Fruit fly (Drosophila melanogaster) whole organism, embryonic: ENCODE data around the gene CG13654.

Source experiments
- BtbVII ChIP-seq: fragments of 200-800 bp; sonication (Bioruptor generic); optimal IDR thresholded peaks from 3 replicates; lab custom pipeline; 2017; ENCODE audit warnings: missing biosample characterization, mild to moderate bottlenecking, missing genetic modification characterization
- CG10209 ChIP-seq: fragments of 200-800 bp; sonication (Bioruptor generic); optimal IDR thresholded peaks from 3 replicates; lab custom pipeline; 2017; ENCODE audit warnings: missing biosample characterization, mild to moderate bottlenecking, missing genetic modification characterization, missing genetic modification reagents
- CG10431 ChIP-seq: fragments of 200-800 bp; sonication (Bioruptor generic); optimal IDR thresholded peaks from 3 replicates; lab custom pipeline; 2018; ENCODE audit warnings: missing biosample characterization, mild to moderate bottlenecking, missing genetic modification characterization
- CG11085 ChIP-seq: fragments of 200-800 bp; sonication (Bioruptor generic); IDR thresholded peaks from 2 replicates; pipeline ENCODE4 v1.3.6; 2022; ENCODE audit warnings: missing biosample characterization, missing genetic modification characterization
- CG12299 ChIP-seq: fragments of 200-800 bp; sonication (Bioruptor generic); optimal IDR thresholded peaks from 2 replicates; lab custom pipeline; 2018; ENCODE audit warnings: missing biosample characterization, mild to moderate bottlenecking, missing genetic modification characterization
- CG17385 ChIP-seq: fragments of 200-800 bp; sonication (Bioruptor generic); optimal IDR thresholded peaks from 3 replicates; lab custom pipeline; 2018; ENCODE audit warnings: missing biosample characterization, mild to moderate bottlenecking, missing genetic modification characterization
- CG18619 ChIP-seq: fragments of 200-800 bp; sonication (Bioruptor generic); optimal IDR thresholded peaks from 3 replicates; lab custom pipeline; 2017; ENCODE audit warnings: missing biosample characterization, mild to moderate bottlenecking, missing genetic modification characterization
- CG2199 ChIP-seq: fragments of 200-800 bp; sonication (Bioruptor generic); IDR thresholded peaks from 3 replicates; pipeline ENCODE4 v1.3.6; 2022; ENCODE audit warnings: missing biosample characterization, missing genetic modification characterization
- CG2875 ChIP-seq: fragments of 200-800 bp; sonication (Bioruptor generic); optimal IDR thresholded peaks from 2 replicates; lab custom pipeline; 2017; ENCODE audit warnings: missing biosample characterization, mild to moderate bottlenecking, missing genetic modification characterization, missing genetic modification reagents
- CG3065 ChIP-seq: fragments of 200-800 bp; sonication (Bioruptor generic); optimal IDR thresholded peaks from 2 replicates; lab custom pipeline; 2016; ENCODE audit warnings: missing biosample characterization, missing genetic modification characterization
- CG34422 ChIP-seq: fragments of 200-800 bp; sonication (Bioruptor generic); IDR thresholded peaks from 3 replicates; pipeline ENCODE4 v1.3.6; 2022; ENCODE audit warnings: missing biosample characterization, missing genetic modification characterization
- CG3726 ChIP-seq: fragments of 200-800 bp; sonication (Bioruptor generic); IDR thresholded peaks from 3 replicates; pipeline ENCODE4, ENCODE4 v1.3.6; 2022; ENCODE audit warnings: missing biosample characterization, missing genetic modification characterization
- CG4328 ChIP-seq: fragments of 200-800 bp; sonication (Bioruptor generic); optimal IDR thresholded peaks from 3 replicates; lab custom pipeline; 2017; ENCODE audit warnings: missing biosample characterization, missing genetic modification reagents, missing genetic modification characterization
- CG5245 ChIP-seq: fragments of 200-800 bp; sonication (Bioruptor generic); optimal IDR thresholded peaks from 3 replicates; lab custom pipeline; 2016; ENCODE audit warnings: missing biosample characterization, missing genetic modification characterization
- CG6765 ChIP-seq: fragments of 200-800 bp; sonication (Bioruptor generic); optimal IDR thresholded peaks from 3 replicates; lab custom pipeline; 2017; ENCODE audit warnings: missing biosample characterization, mild to moderate bottlenecking, missing genetic modification characterization
- CG6791 ChIP-seq: fragments of 200-800 bp; sonication (Bioruptor generic); IDR thresholded peaks from 3 replicates; pipeline ENCODE4 v1.3.6; 2022; ENCODE audit warnings: missing biosample characterization, missing genetic modification characterization; ENCODE audit not compliant: partially characterized antibody
- CG6813 ChIP-seq: fragments of 200-800 bp; sonication (Bioruptor generic); optimal IDR thresholded peaks from 2 replicates; lab custom pipeline; 2017; ENCODE audit warnings: missing biosample characterization, missing genetic modification characterization, mild to moderate bottlenecking, moderate library complexity, missing genetic modification reagents
- CG7556 ChIP-seq: fragments of 200-800 bp; sonication (Bioruptor generic); optimal IDR thresholded peaks from 2 replicates; lab custom pipeline; 2017; ENCODE audit warnings: missing biosample characterization, mild to moderate bottlenecking, missing genetic modification characterization
- CG7839 ChIP-seq: fragments of 200-800 bp; sonication (Bioruptor generic); optimal IDR thresholded peaks from 3 replicates; lab custom pipeline; 2018; ENCODE audit warnings: missing biosample characterization, mild to moderate bottlenecking, missing genetic modification characterization, moderate library complexity
- CG9817 ChIP-seq: fragments of 200-800 bp; sonication (Bioruptor generic); optimal IDR thresholded peaks from 2 replicates; lab custom pipeline; 2018; ENCODE audit warnings: missing biosample characterization, mild to moderate bottlenecking, missing genetic modification characterization, moderate library complexity
- Dfd ChIP-seq, 2 experiments: fragments of >200 bp; optimal IDR thresholded peaks; 2 replicates each; lab custom pipeline; 2017; ENCODE audit warnings: missing biosample characterization in 2 of 2, missing genetic modification characterization in 2 of 2
- Dip3 ChIP-seq: fragments of 200-800 bp; sonication (Bioruptor generic); optimal IDR thresholded peaks from 3 replicates; lab custom pipeline; 2016; ENCODE audit warnings: missing biosample characterization, missing genetic modification characterization
- HLH3B ChIP-seq: fragments of 200-800 bp; sonication (Bioruptor generic); IDR thresholded peaks from 2 replicates; pipeline ENCODE4 v1.3.6; 2022; ENCODE audit warnings: missing biosample characterization, missing genetic modification characterization
- Hmx ChIP-seq: fragments of 200-800 bp; sonication (Bioruptor generic); optimal IDR thresholded peaks from 2 replicates; lab custom pipeline; 2016; ENCODE audit warnings: missing biosample characterization, missing genetic modification characterization
- Lpt ChIP-seq: fragments of >200 bp; optimal IDR thresholded peaks from 2 replicates; lab custom pipeline; 2018; ENCODE audit warnings: missing biosample characterization, missing genetic modification characterization
- MESR4 ChIP-seq: fragments of 200-800 bp; sonication (Bioruptor generic); optimal IDR thresholded peaks from 2 replicates; lab custom pipeline; 2018; ENCODE audit warnings: missing biosample characterization, mild to moderate bottlenecking, missing genetic modification characterization, moderate library complexity
- NFAT ChIP-seq: fragments of 200-800 bp; sonication (Bioruptor generic); IDR thresholded peaks from 2 replicates; pipeline ENCODE4 v1.3.6; 2022; ENCODE audit warnings: missing biosample characterization, missing genetic modification characterization
- Neu2 ChIP-seq: fragments of 200-800 bp; sonication (Bioruptor generic); optimal IDR thresholded peaks from 3 replicates; lab custom pipeline; 2016; ENCODE audit warnings: missing biosample characterization, missing genetic modification characterization, borderline replicate concordance
- Oaz ChIP-seq: fragments of 200-800 bp; sonication (Bioruptor generic); IDR thresholded peaks from 2 replicates; pipeline ENCODE4 v1.3.6; 2022; ENCODE audit warnings: missing biosample characterization, missing genetic modification characterization
- Oli ChIP-seq: fragments of 200-800 bp; sonication (Bioruptor generic); optimal IDR thresholded peaks from 2 replicates; lab custom pipeline; 2018; ENCODE audit warnings: missing biosample characterization, mild to moderate bottlenecking, missing genetic modification characterization, moderate library complexity
- TFAM ChIP-seq: fragments of 200-800 bp; sonication (Bioruptor generic); optimal IDR thresholded peaks from 2 replicates; lab custom pipeline; 2017; ENCODE audit warnings: missing biosample characterization, missing genetic modification characterization, inconsistent platforms
- Usf ChIP-seq: fragments of 200-800 bp; sonication (Bioruptor generic); optimal IDR thresholded peaks from 2 replicates; lab custom pipeline; 2017; ENCODE audit warnings: missing genotype, missing biosample characterization, missing genetic modification characterization
- ab ChIP-seq: fragments of 200-800 bp; sonication (Bioruptor generic); optimal IDR thresholded peaks from 2 replicates; lab custom pipeline; 2016; ENCODE audit warnings: missing biosample characterization, missing genetic modification characterization
- abd-A ChIP-seq: fragments of 200-800 bp; sonication (Bioruptor generic); optimal IDR thresholded peaks from 3 replicates; lab custom pipeline; 2019; ENCODE audit warnings: missing biosample characterization, mild to moderate bottlenecking, missing genetic modification characterization, moderate library complexity
- az2 ChIP-seq: fragments of 200-800 bp; sonication (Bioruptor generic); optimal IDR thresholded peaks from 3 replicates; lab custom pipeline; 2016; ENCODE audit warnings: missing biosample characterization, missing genetic modification characterization
- chn ChIP-seq: fragments of 200-800 bp; sonication (Bioruptor generic); optimal IDR thresholded peaks from 2 replicates; lab custom pipeline; 2016; ENCODE audit warnings: missing biosample characterization, missing genetic modification characterization
- corto ChIP-seq: fragments of 200-800 bp; sonication (Bioruptor generic); optimal IDR thresholded peaks from 2 replicates; lab custom pipeline; 2016; ENCODE audit warnings: missing biosample characterization, mild to moderate bottlenecking, missing genetic modification characterization, moderate library complexity
- esg ChIP-seq: fragments of 200-800 bp; sonication (Bioruptor generic); conservative IDR thresholded peaks from 2 replicates; pipeline ENCODE4 v1.3.6; 2022; ENCODE audit warnings: missing biosample characterization, missing genetic modification characterization
- eve ChIP-seq, 2 experiments: fragments of >200 bp; optimal IDR thresholded peaks; 2 replicates each; lab custom pipeline; 2017; ENCODE audit warnings: missing biosample characterization in 2 of 2, missing genetic modification characterization in 2 of 2
- h ChIP-seq: fragments of >200 bp; optimal IDR thresholded peaks from 2 replicates; lab custom pipeline; 2017
- jigr1 ChIP-seq: fragments of 200-800 bp; sonication (Bioruptor generic); IDR thresholded peaks from 3 replicates; pipeline ENCODE4 v1.3.6; 2022; ENCODE audit warnings: missing biosample characterization, missing genetic modification characterization
- klu ChIP-seq: fragments of 200-800 bp; sonication (Bioruptor generic); IDR thresholded peaks from 2 replicates; pipeline ENCODE4 v1.3.6; 2022; ENCODE audit warnings: missing biosample characterization, missing genetic modification characterization
- knrl ChIP-seq: fragments of 200-800 bp; sonication (Bioruptor generic); IDR thresholded peaks from 3 replicates; pipeline ENCODE4 v1.3.6; 2022; ENCODE audit warnings: missing biosample characterization, missing genetic modification characterization; ENCODE audit not compliant: partially characterized antibody
- lilli ChIP-seq: fragments of 200-800 bp; sonication (Bioruptor generic); optimal IDR thresholded peaks from 3 replicates; lab custom pipeline; 2016; ENCODE audit warnings: missing biosample characterization, missing genetic modification characterization
- pita ChIP-seq: fragments of 200-800 bp; sonication (Bioruptor generic); optimal IDR thresholded peaks from 2 replicates; lab custom pipeline; 2017; ENCODE audit warnings: missing biosample characterization, mild to moderate bottlenecking, missing genetic modification characterization
- slou ChIP-seq: fragments of 200-800 bp; sonication (Bioruptor generic); optimal IDR thresholded peaks from 3 replicates; lab custom pipeline; 2016; ENCODE audit warnings: missing biosample characterization, missing genetic modification characterization
- tap ChIP-seq: fragments of 200-800 bp; optimal IDR thresholded peaks from 3 replicates; lab custom pipeline; 2019; ENCODE audit warnings: missing biosample characterization, mild to moderate bottlenecking, missing genetic modification characterization, moderate library complexity
- tup ChIP-seq: fragments of 200-800 bp; sonication (Bioruptor generic); optimal IDR thresholded peaks from 2 replicates; lab custom pipeline; 2016; ENCODE audit warnings: missing biosample characterization, mild to moderate bottlenecking, missing genetic modification characterization, moderate library complexity
- tx ChIP-seq: fragments of 200-800 bp; sonication (Bioruptor generic); optimal IDR thresholded peaks from 2 replicates; lab custom pipeline; 2016; ENCODE audit warnings: missing biosample characterization, missing genetic modification characterization
- unc-4 ChIP-seq: fragments of 200-800 bp; sonication (Bioruptor generic); IDR thresholded peaks from 2 replicates; pipeline ENCODE4 v1.3.6; 2022; ENCODE audit warnings: missing biosample characterization, missing genetic modification characterization; ENCODE audit not compliant: partially characterized antibody
- zfh1 ChIP-seq: fragments of 200-800 bp; sonication (Bioruptor generic); IDR thresholded peaks from 3 replicates; pipeline ENCODE4 v1.3.6; 2022; ENCODE audit warnings: missing biosample characterization, missing genetic modification characterization

The CG13654 gene

DNA sequence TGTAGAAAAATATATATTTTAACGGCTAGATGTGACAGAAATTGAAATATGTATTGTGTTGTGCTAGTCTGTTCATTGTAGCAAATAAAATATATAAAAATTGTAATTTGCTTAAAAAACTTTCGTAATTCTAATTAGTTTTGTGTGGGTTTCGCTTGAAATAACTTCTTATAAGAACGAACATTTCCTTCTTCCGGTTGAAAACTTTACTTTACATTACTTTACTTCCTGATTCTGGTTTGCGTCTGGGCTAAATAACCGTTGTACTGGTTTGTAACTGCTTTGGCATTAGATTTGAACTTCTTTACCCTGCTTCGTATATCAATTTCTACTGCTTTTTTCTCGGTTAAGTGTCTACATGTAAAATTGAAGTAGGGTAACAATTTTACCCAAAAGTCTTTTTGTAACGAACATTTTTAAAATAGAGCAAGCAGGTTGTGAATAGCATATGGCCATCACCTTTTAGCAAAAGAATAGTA, 5.9 kb upstream of the CG13654 start, which contains the start of gene lobo (continued):
- TF ChIP-seq knrl (GFP tag; lab: Robert Waterston, UW) (peak; percentile 73; the same call in 1 of the 3 replicates), tup (GFP tag; lab: Kevin White, UChicago) (no peak), CG18619 (peak; percentile 75), abd-A (tag; lab: Kevin White, UChicago) (peak; percentile 10), CG5245 (GFP tag; lab: Kevin White, UChicago) (no peak), CG4328 (GFP tag; lab: Kevin White, UChicago) (peak; percentile 41), CG12299 (tag; lab: Kevin White, UChicago) (peak; percentile 54), CG2875 (peak; percentile 30), az2 (peak; percentile 35), Dfd (GFP tag; optimal IDR thresholded peaks at IDR 0.05; lab: Kevin White, UChicago) (peak in 1 of 2 experiments; percentile 50), pita (GFP tag; lab: Kevin White, UChicago) (peak; percentile 83), tap (tag; lab: Kevin White, UChicago) (no peak), CG10431 (GFP tag; lab: Kevin White, UChicago) (no peak), CG34422 (GFP tag; lab: Robert Waterston, UW) (peak; percentile 68), Oaz (GFP tag; lab: Robert Waterston, UW) (peak; percentile 71; the same call in 1 of the 2 replicates), CG3726 (GFP tag; lab: Robert Waterston, UW) (no peak), MESR4 (GFP tag; lab: Kevin White, UChicago) (no peak), eve (GFP tag; optimal IDR thresholded peaks at IDR 0.05; lab: Kevin White, UChicago) (no peak), HLH3B (GFP tag; lab: Robert Waterston, UW) (no peak), NFAT (GFP tag; lab: Robert Waterston, UW) (peak; percentile 77), BtbVII (GFP tag; lab: Kevin White, UChicago) (no peak), unc-4 (GFP tag; lab: Robert Waterston, UW) (0 out of 2 replicates have a peak, but pooled peaks have one; percentile 25), CG6791 (GFP tag; lab: Robert Waterston, UW) (no peak), corto (no peak), CG9817 (peak; percentile 75), ab (no peak), chn (GFP tag; lab: Kevin White, UChicago) (peak; percentile 8), CG3065 (peak; percentile 22), TFAM (GFP tag; lab: Kevin White, UChicago) (no peak), zfh1 (peak; percentile 50; the same call in 1 of the 3 replicates), Oli (tag; lab: Kevin White, UChicago) (peak; percentile 27), h (lab: Kevin White, UChicago) (no peak), CG11085 (GFP tag; lab: Robert Waterston, UW) (peak; percentile 81), CG17385 (GFP tag; lab: Kevin White, UChicago) (peak; percentile 59), esg (GFP tag; lab: Robert Waterston, UW) (no peak), CG2199 (GFP tag; lab: Robert Waterston, UW) (peak; percentile 90), jigr1 (GFP tag; lab: Robert Waterston, UW) (no peak), lilli (GFP tag; lab: Kevin White, UChicago) (peak; percentile 49), CG7839 (tag; lab: Kevin White, UChicago) (peak; percentile 50), tx (GFP tag; lab: Kevin White, UChicago) (peak; percentile 38), Lpt (GFP tag; lab: Kevin White, UChicago) (no peak), klu (GFP tag; lab: Robert Waterston, UW) (no peak), slou (GFP tag; lab: Kevin White, UChicago) (no peak), Hmx (no peak), Dip3 (GFP tag; lab: Kevin White, UChicago) (peak; percentile 48), Usf (peak; percentile 28), CG6765 (GFP tag; lab: Kevin White, UChicago) (no peak), CG6813 (GFP tag; lab: Kevin White, UChicago) (peak; percentile 29), Neu2 (GFP tag; lab: Kevin White, UChicago) (no peak), CG7556 (GFP tag; lab: Kevin White, UChicago) (peak; percentile 32), CG10209 (GFP tag; lab: Kevin White, UChicago) (peak; percentile 59)
